Fruit fly (Drosophila melanogaster): Measurements from ENCODE around the gene Nedd4.

The Nedd4 gene

DNA sequence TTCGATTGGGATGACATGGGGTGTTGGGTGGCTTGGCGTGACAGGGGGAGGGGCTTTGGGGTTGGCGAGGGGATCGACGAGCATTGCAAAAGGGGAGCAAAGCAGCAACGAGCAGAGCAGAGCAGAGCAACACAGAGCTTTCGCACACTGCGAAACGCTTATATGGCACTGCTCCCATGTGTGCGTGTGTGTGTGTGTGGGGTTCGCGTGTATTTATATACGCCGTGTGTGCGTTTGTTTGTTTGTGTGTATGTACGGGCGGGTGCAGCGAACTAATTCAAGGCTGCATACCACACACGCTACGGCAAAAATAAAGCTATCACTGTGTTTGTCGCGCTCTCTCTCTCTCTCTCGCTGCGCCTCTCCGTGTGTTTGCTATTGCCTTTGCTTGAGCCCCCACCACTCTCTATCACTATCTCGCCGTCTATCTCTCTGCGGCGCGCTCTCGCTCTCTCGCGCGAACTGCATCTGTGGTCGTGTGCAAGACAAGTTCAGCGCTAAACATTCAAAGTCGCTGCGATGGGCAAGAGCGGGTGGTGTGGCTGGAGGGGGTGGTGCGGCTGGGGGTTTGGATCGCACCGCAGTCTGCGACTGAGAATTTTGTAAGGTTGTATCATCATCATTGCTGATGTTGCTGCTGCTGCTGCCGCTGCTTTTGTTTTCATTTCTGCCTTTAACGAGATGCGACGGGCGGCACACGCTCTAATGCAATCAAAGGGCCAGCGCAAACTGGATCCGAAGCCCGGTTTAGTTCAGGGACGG lies 60.8 kb downstream of the Nedd4 start (continued):
- TF ChIP-seq Drgx (GFP tag; IDR thresholded peaks at IDR 0.05) (peak; percentile 44), dpn (GFP tag; optimal IDR thresholded peaks at IDR 0.05) (no peak), CG17568 (GFP tag; optimal IDR thresholded peaks at IDR 0.05) (no peak), zfh1 (GFP tag; IDR thresholded peaks at IDR 0.05) (peak; percentile 45; the same call in 1 of the 3 replicates), crol (GFP tag; IDR thresholded peaks at IDR 0.05) (peak; percentile 97), CG4360 (GFP tag; IDR thresholded peaks at IDR 0.05) (no peak), CG7963 (GFP tag; IDR thresholded peaks at IDR 0.05; ENCODE audit: partially characterized antibody) (0 out of 3 replicates have a peak, but pooled peaks have one; percentile 21), sens (GFP tag) (peak; percentile 72), ci (GFP tag; IDR thresholded peaks at IDR 0.05) (peak; percentile 64; the same call in 2 of the 3 replicates), crp (GFP tag; optimal IDR thresholded peaks at IDR 0.05) (no peak), NFAT (GFP tag; IDR thresholded peaks at IDR 0.05) (0 out of 2 replicates have a peak, but pooled peaks have one; percentile 17), CG12155 (GFP tag; optimal IDR thresholded peaks at IDR 0.05) (peak; percentile 37), HLH4C (GFP tag; IDR thresholded peaks at IDR 0.05; ENCODE audit: partially characterized antibody) (0 out of 3 replicates have a peak, but pooled peaks have one; percentile 23), zf30C (GFP tag; optimal IDR thresholded peaks at IDR 0.05) (no peak), tna (GFP tag; IDR thresholded peaks at IDR 0.05; ENCODE audit: partially characterized antibody) (no peak; the same call in 1 of the 2 replicates), oc (tag; optimal IDR thresholded peaks at IDR 0.05) (peak; percentile 8), CG3995 (GFP tag; optimal IDR thresholded peaks at IDR 0.05) (no peak), fd64A (GFP tag; optimal IDR thresholded peaks at IDR 0.05) (peak; percentile 40), ato (GFP tag; IDR thresholded peaks at IDR 0.05; ENCODE audit: partially characterized antibody) (peak; percentile 59), CG13894 (tag; optimal IDR thresholded peaks at IDR 0.05) (no peak), CG6254 (GFP tag; optimal IDR thresholded peaks at IDR 0.05) (no peak), CG6689 (GFP tag; IDR thresholded peaks at IDR 0.05) (peak; percentile 40), E2f2 (GFP tag; IDR thresholded peaks at IDR 0.05) (0 out of 2 replicates have a peak, but pooled peaks have one; percentile 20), sd (tag; optimal IDR thresholded peaks at IDR 0.05) (peak; percentile 96), CG17385 (GFP tag; optimal IDR thresholded peaks at IDR 0.05) (peak; percentile 27), hbn (GFP tag; IDR thresholded peaks at IDR 0.05; ENCODE audit: partially characterized antibody) (0 out of 2 replicates have a peak, but pooled peaks have one; percentile 22), unpg (GFP tag; optimal IDR thresholded peaks at IDR 0.05) (no peak), crc (GFP tag; optimal IDR thresholded peaks at IDR 0.05) (no peak), so (GFP tag; IDR thresholded peaks at IDR 0.05) (peak; percentile 58; the same call in 1 of the 3 replicates), CG34224 (GFP tag; IDR thresholded peaks at IDR 0.05; ENCODE audit: partially characterized antibody) (peak; percentile 44; the same call in 2 of the 3 replicates), kay (GFP tag; optimal IDR thresholded peaks at IDR 0.05) (peak; percentile 17), zen (tag; optimal IDR thresholded peaks at IDR 0.05) (no peak), Eip74EF (GFP tag; optimal IDR thresholded peaks at IDR 0.05) (peak in 1 of 2 experiments; percentile 47), grn (GFP tag; optimal IDR thresholded peaks at IDR 0.05) (peak; percentile 63), sr (GFP tag; IDR thresholded peaks at IDR 0.05) (peak; percentile 21; the same call in 1 of the 3 replicates), Trl (optimal IDR thresholded peaks at IDR 0.05) (peak; percentile 86 to 98), Trl (GFP tag; optimal IDR thresholded peaks at IDR 0.05) (no peak), cg (GFP tag; optimal IDR thresholded peaks at IDR 0.05) (peak; percentile 97), CG32532 (GFP tag; IDR thresholded peaks at IDR 0.05) (0 out of 2 replicates have a peak, but pooled peaks have one; percentile 11), chinmo (GFP tag; IDR thresholded peaks at IDR 0.05; ENCODE audit: partially characterized antibody) (peak; percentile 93), Dll (GFP tag; IDR thresholded peaks at IDR 0.05; ENCODE audit: partially characterized antibody) (peak; percentile 46; the same call in 1 of the 4 replicates), CG11560 (tag; IDR thresholded peaks at IDR 0.05) (no peak), CG8478 (optimal IDR thresholded peaks at IDR 0.05) (peak; percentile 88), row (GFP tag; IDR thresholded peaks at IDR 0.05) (peak; percentile 17; the same call in 1 of the 3 replicates), CG12769 (tag; optimal IDR thresholded peaks at IDR 0.05) (peak; percentile 27), bbx (GFP tag; IDR thresholded peaks at IDR 0.05; ENCODE audit: partially characterized antibody) (peak; percentile 34; the same call in 1 of the 2 replicates), nom (GFP tag; optimal IDR thresholded peaks at IDR 0.05) (peak; percentile 28)
